Fruit fly (Drosophila melanogaster) whole organism, wandering third instar larva: ENCODE measurements around the gene CkIIbeta.
A peak's percentile ranks its signal among the peaks of the same experiment; 100 is the strongest.

Experiments used
- Sp1 ChIP-seq: fragments of 200-800 bp; sonication (Bioruptor generic); optimal IDR thresholded peaks from 3 replicates; lab custom pipeline; 2019; ENCODE audit warnings: missing biosample characterization, mild to moderate bottlenecking, missing genetic modification characterization, moderate library complexity
- dsf ChIP-seq: sonication (Bioruptor generic); optimal IDR thresholded peaks from 2 replicates; lab custom pipeline; 2016; ENCODE audit warnings: missing biosample characterization, missing genetic modification characterization, borderline replicate concordance
- foxo ChIP-seq, 2 experiments: fragments of 200-800 bp; sonication (Bioruptor generic); optimal IDR thresholded peaks; 2 replicates in 1 of 2; 3 replicates in 1 of 2; lab custom pipeline; 2016 to 2017; ENCODE audit warnings: missing biosample characterization in 2 of 2, missing genetic modification characterization in 2 of 2
- psq ChIP-seq: fragments of 200-800 bp; sonication (Bioruptor generic); optimal IDR thresholded peaks from 3 replicates; lab custom pipeline; 2017; ENCODE audit warnings: missing biosample characterization, mild to moderate bottlenecking, missing genetic modification characterization, moderate library complexity
- sage ChIP-seq: fragments of 200-800 bp; sonication (Bioruptor generic); optimal IDR thresholded peaks from 2 replicates; lab custom pipeline; 2016; ENCODE audit warnings: missing biosample characterization, mild to moderate bottlenecking, missing genetic modification characterization
- sv ChIP-seq: fragments of 200-800 bp; sonication (Bioruptor generic); optimal IDR thresholded peaks from 3 replicates; lab custom pipeline; 2016; ENCODE audit warnings: missing biosample characterization, missing genetic modification characterization

dm6 chrX:11820284-11821075, 28.1 kb downstream of the CkIIbeta start:
- TF ChIP-seq sv (GFP tag; lab: Kevin White, UChicago) (no peak), psq (GFP tag; lab: Kevin White, UChicago) (peak; percentile 15), sage (GFP tag; lab: Kevin White, UChicago) (no peak), Sp1 (peak; percentile 25), dsf (no peak), foxo (GFP tag; optimal IDR thresholded peaks at IDR 0.05; lab: Kevin White, UChicago) (peak in 1 of 2 experiments; percentile 71)
